Worm (Caenorhabditis elegans): ENCODE data around the gene glt-6.

ce11 chrIV:7456225-7456624 lies 47.2 kb upstream of the glt-6 start, which contains the start of gene F13B6.1:
- TF ChIP-seq flt-1 (GFP tag; IDR thresholded peaks at IDR 0.05) = no peak
- TF ChIP-seq F13C5.2 (tag; optimal IDR thresholded peaks at IDR 0.05) = no peak
- no peak for TF ChIP-seq ama-1 (optimal IDR thresholded peaks at IDR 0.05)
- TF ChIP-seq hmbx-1 (tag; optimal IDR thresholded peaks at IDR 0.05) = no peak
- TF ChIP-seq ets-7 (tag; optimal IDR thresholded peaks at IDR 0.05) = no peak
- no peak for TF ChIP-seq pes-1 (GFP tag; IDR thresholded peaks at IDR 0.05)

Data from whole organism, early embryonic.